Fruit fly (Drosophila melanogaster) whole organism, embryonic: Measurements from ENCODE around the gene Tom.
A peak's percentile ranks its signal among the peaks of the same experiment; 100 is the strongest.

Experiments
- Atf3 ChIP-seq: fragments of 200-800 bp; sonication (Bioruptor generic); optimal IDR thresholded peaks from 3 replicates; lab custom pipeline; 2016; ENCODE audit warnings: missing biosample characterization, missing genetic modification characterization
- B-H1 ChIP-seq: fragments of 200-800 bp; sonication (Bioruptor generic); IDR thresholded peaks from 3 replicates; pipeline ENCODE4 v1.3.6; 2022; ENCODE audit warnings: missing biosample characterization, missing genetic modification characterization
- CG11398 ChIP-seq: fragments of 200-800 bp; sonication (Bioruptor generic); optimal IDR thresholded peaks from 2 replicates; lab custom pipeline; 2016; ENCODE audit warnings: missing biosample characterization, missing genetic modification characterization
- CG12299 ChIP-seq: fragments of 200-800 bp; sonication (Bioruptor generic); optimal IDR thresholded peaks from 2 replicates; lab custom pipeline; 2018; ENCODE audit warnings: missing biosample characterization, mild to moderate bottlenecking, missing genetic modification characterization
- CG13775 ChIP-seq: fragments of 200-800 bp; sonication (Bioruptor generic); optimal IDR thresholded peaks from 3 replicates; lab custom pipeline; 2017; ENCODE audit warnings: missing biosample characterization, mild to moderate bottlenecking, missing genetic modification characterization
- CG14441 ChIP-seq: fragments of 200-800 bp; sonication (Bioruptor generic); IDR thresholded peaks from 2 replicates; pipeline ENCODE4 v1.3.6; 2022; ENCODE audit warnings: missing biosample characterization, missing genetic modification characterization
- CG18599 ChIP-seq: fragments of 200-800 bp; sonication (Bioruptor generic); optimal IDR thresholded peaks from 3 replicates; lab custom pipeline; 2017; ENCODE audit warnings: missing biosample characterization, missing genetic modification characterization, mild to moderate bottlenecking, moderate library complexity, missing genetic modification reagents
- CG18764 ChIP-seq: fragments of 200-800 bp; sonication (Bioruptor generic); optimal IDR thresholded peaks from 3 replicates; lab custom pipeline; 2016; ENCODE audit warnings: missing biosample characterization, missing genetic modification characterization
- CG2202 ChIP-seq: fragments of 200-800 bp; sonication (Bioruptor generic); optimal IDR thresholded peaks from 2 replicates; lab custom pipeline; 2018; ENCODE audit warnings: missing biosample characterization, mild to moderate bottlenecking, missing genetic modification characterization
- CG2875 ChIP-seq: fragments of 200-800 bp; sonication (Bioruptor generic); optimal IDR thresholded peaks from 2 replicates; lab custom pipeline; 2017; ENCODE audit warnings: missing biosample characterization, mild to moderate bottlenecking, missing genetic modification characterization, missing genetic modification reagents
- CG30020 ChIP-seq: fragments of 200-800 bp; optimal IDR thresholded peaks from 2 replicates; lab custom pipeline; 2019; ENCODE audit warnings: missing biosample characterization, mild to moderate bottlenecking, missing genetic modification characterization, moderate library complexity
- CG3065 ChIP-seq: fragments of 200-800 bp; sonication (Bioruptor generic); optimal IDR thresholded peaks from 2 replicates; lab custom pipeline; 2016; ENCODE audit warnings: missing biosample characterization, missing genetic modification characterization
- CG4424 ChIP-seq: fragments of 200-800 bp; sonication (Bioruptor generic); optimal IDR thresholded peaks from 3 replicates; lab custom pipeline; 2016; ENCODE audit warnings: missing biosample characterization, missing genetic modification characterization
- CG6654 ChIP-seq: fragments of 200-800 bp; sonication (Bioruptor generic); optimal IDR thresholded peaks from 2 replicates; lab custom pipeline; 2017; ENCODE audit warnings: missing biosample characterization, mild to moderate bottlenecking, missing genetic modification characterization
- CG8359 ChIP-seq: fragments of 200-800 bp; sonication (Bioruptor generic); optimal IDR thresholded peaks from 2 replicates; lab custom pipeline; 2017; ENCODE audit warnings: missing biosample characterization, mild to moderate bottlenecking, missing genetic modification characterization, borderline replicate concordance
- CG8924 ChIP-seq: fragments of 200-800 bp; optimal IDR thresholded peaks from 3 replicates; lab custom pipeline; 2019; ENCODE audit warnings: missing biosample characterization, mild to moderate bottlenecking, missing genetic modification characterization, moderate library complexity
- Camta ChIP-seq: fragments of 200-800 bp; sonication (Bioruptor generic); optimal IDR thresholded peaks from 2 replicates; lab custom pipeline; 2016; ENCODE audit warnings: missing biosample characterization, missing genetic modification characterization
- Chrac-16 ChIP-seq: fragments of 200-800 bp; sonication (Bioruptor generic); optimal IDR thresholded peaks from 3 replicates; lab custom pipeline; 2016; ENCODE audit warnings: missing biosample characterization, missing genetic modification characterization
- Dll ChIP-seq: fragments of 200-800 bp; sonication (Bioruptor generic); IDR thresholded peaks from 4 replicates; pipeline ENCODE4 v1.3.6; 2022; ENCODE audit warnings: missing biosample characterization, missing genetic modification characterization; ENCODE audit not compliant: partially characterized antibody
- Doc3 ChIP-seq: fragments of 200-800 bp; sonication (Bioruptor generic); IDR thresholded peaks from 3 replicates; pipeline ENCODE4 v1.3.6; 2022; ENCODE audit warnings: missing biosample characterization, missing genetic modification characterization; ENCODE audit not compliant: partially characterized antibody
- E2f2 ChIP-seq: fragments of 200-800 bp; sonication (Bioruptor generic); IDR thresholded peaks from 2 replicates; pipeline ENCODE4 v1.3.6; 2022; ENCODE audit warnings: missing biosample characterization, missing genetic modification characterization
- Lhr ChIP-seq: fragments of 200-800 bp; sonication (Bioruptor generic); optimal IDR thresholded peaks from 3 replicates; lab custom pipeline; 2017; ENCODE audit warnings: mild to moderate bottlenecking, missing biosample characterization, missing genetic modification reagents, missing genetic modification characterization
- NFAT ChIP-seq: fragments of 200-800 bp; sonication (Bioruptor generic); IDR thresholded peaks from 2 replicates; pipeline ENCODE4 v1.3.6; 2022; ENCODE audit warnings: missing biosample characterization, missing genetic modification characterization
- Nf-YB ChIP-seq: fragments of 200-800 bp; sonication (Bioruptor generic); optimal IDR thresholded peaks from 3 replicates; lab custom pipeline; 2019; ENCODE audit warnings: missing biosample characterization, mild to moderate bottlenecking, missing genetic modification characterization, moderate library complexity
- NfI ChIP-seq: fragments of 200-800 bp; sonication (Bioruptor generic); optimal IDR thresholded peaks from 3 replicates; lab custom pipeline; 2018; ENCODE audit warnings: missing biosample characterization, mild to moderate bottlenecking, missing genetic modification characterization, moderate library complexity
- amos ChIP-seq: fragments of 200-800 bp; sonication (Bioruptor generic); IDR thresholded peaks from 2 replicates; pipeline ENCODE4 v1.3.6; 2022; ENCODE audit warnings: missing biosample characterization, missing genetic modification characterization; ENCODE audit not compliant: partially characterized antibody
- ase ChIP-seq: fragments of 200-800 bp; sonication (Bioruptor generic); IDR thresholded peaks from 3 replicates; pipeline ENCODE4 v1.3.6; 2022; ENCODE audit warnings: missing biosample characterization, missing genetic modification characterization
- caup ChIP-seq: fragments of 200-800 bp; sonication (Bioruptor generic); optimal IDR thresholded peaks from 3 replicates; lab custom pipeline; 2017; ENCODE audit warnings: missing biosample characterization, mild to moderate bottlenecking, missing genetic modification characterization, moderate library complexity; ENCODE audit not compliant: severe bottlenecking
- dpn ChIP-seq, 2 experiments: fragments of 200-800 bp; sonication (Bioruptor generic); optimal IDR thresholded peaks; 3 replicates each; lab custom pipeline; 2016; ENCODE audit warnings: missing biosample characterization in 2 of 2, missing genetic modification characterization in 2 of 2
- gce ChIP-seq: fragments of 200-800 bp; sonication (Bioruptor generic); IDR thresholded peaks from 3 replicates; pipeline ENCODE4 v1.3.6; 2022; ENCODE audit warnings: missing biosample characterization, missing genetic modification characterization
- hbn ChIP-seq: fragments of 200-800 bp; sonication (Bioruptor generic); IDR thresholded peaks from 2 replicates; pipeline ENCODE4 v1.3.6; 2022; ENCODE audit warnings: missing biosample characterization, missing genetic modification characterization; ENCODE audit not compliant: partially characterized antibody
- maf-S ChIP-seq: fragments of 200-800 bp; sonication (Bioruptor generic); optimal IDR thresholded peaks from 2 replicates; lab custom pipeline; 2016; ENCODE audit warnings: missing biosample characterization, missing genetic modification characterization
- mld ChIP-seq: fragments of 200-800 bp; sonication (Bioruptor generic); IDR thresholded peaks from 3 replicates; pipeline ENCODE4 v1.3.6; 2022; ENCODE audit warnings: missing biosample characterization, missing genetic modification characterization; ENCODE audit not compliant: partially characterized antibody
- nerfin-1 ChIP-seq: fragments of 200-800 bp; sonication (Bioruptor generic); optimal IDR thresholded peaks from 3 replicates; lab custom pipeline; 2019; ENCODE audit warnings: missing biosample characterization, mild to moderate bottlenecking, missing genetic modification characterization, moderate library complexity
- odd ChIP-seq: fragments of 200-800 bp; sonication (Bioruptor generic); optimal IDR thresholded peaks from 2 replicates; lab custom pipeline; 2017; ENCODE audit warnings: missing biosample characterization, mild to moderate bottlenecking, missing genetic modification characterization
- onecut ChIP-seq: fragments of 200-800 bp; sonication (Bioruptor generic); IDR thresholded peaks from 2 replicates; pipeline ENCODE4 v1.3.6; 2022; ENCODE audit warnings: missing biosample characterization, missing genetic modification characterization
- ro ChIP-seq: fragments of 200-800 bp; sonication (Bioruptor generic); IDR thresholded peaks from 2 replicates; pipeline ENCODE4 v1.3.6; 2022; ENCODE audit warnings: missing biosample characterization, missing genetic modification characterization
- schlank ChIP-seq: fragments of 200-800 bp; sonication (Bioruptor generic); optimal IDR thresholded peaks from 2 replicates; lab custom pipeline; 2018; ENCODE audit warnings: missing biosample characterization, mild to moderate bottlenecking, missing genetic modification characterization
- shn ChIP-seq: fragments of 200-800 bp; sonication (Bioruptor generic); optimal IDR thresholded peaks from 3 replicates; lab custom pipeline; 2016; ENCODE audit warnings: missing biosample characterization, missing genetic modification characterization
- sr ChIP-seq: fragments of 200-800 bp; sonication (Bioruptor generic); IDR thresholded peaks from 3 replicates; pipeline ENCODE4 v1.3.6; 2022; ENCODE audit warnings: missing biosample characterization, missing genetic modification characterization
- tap ChIP-seq: fragments of 200-800 bp; optimal IDR thresholded peaks from 3 replicates; lab custom pipeline; 2019; ENCODE audit warnings: missing biosample characterization, mild to moderate bottlenecking, missing genetic modification characterization, moderate library complexity
- tx ChIP-seq: fragments of 200-800 bp; sonication (Bioruptor generic); optimal IDR thresholded peaks from 2 replicates; lab custom pipeline; 2016; ENCODE audit warnings: missing biosample characterization, missing genetic modification characterization

The Tom gene

dm6 chr3L:14956288-14957032, 12.7 kb upstream of the Tom start (continued):
- TF ChIP-seq NfI (no peak), CG13775 (GFP tag; lab: Kevin White, UChicago) (no peak), mld (GFP tag; lab: Robert Waterston, UW) (no peak), Nf-YB (GFP tag; lab: Kevin White, UChicago) (peak; percentile 57), dpn (GFP tag; optimal IDR thresholded peaks at IDR 0.05; lab: Kevin White, UChicago) (peak in 1 of 2 experiments; percentile 20), odd (GFP tag; lab: Kevin White, UChicago) (peak; percentile 37), shn (GFP tag; lab: Kevin White, UChicago) (no peak), Chrac-16 (GFP tag; lab: Kevin White, UChicago) (no peak), CG4424 (GFP tag; lab: Kevin White, UChicago) (peak; percentile 29), schlank (tag; lab: Kevin White, UChicago) (no peak), tap (tag; lab: Kevin White, UChicago) (no peak), Lhr (GFP tag; lab: Kevin White, UChicago) (peak; percentile 39), Camta (GFP tag; lab: Kevin White, UChicago) (peak; percentile 14), Atf3 (GFP tag; lab: Kevin White, UChicago) (no peak), CG2875 (peak; percentile 51), CG30020 (no peak), Doc3 (GFP tag; lab: Robert Waterston, UW) (no peak), CG18599 (no peak), CG2202 (tag; lab: Kevin White, UChicago) (peak; percentile 80), nerfin-1 (tag; lab: Kevin White, UChicago) (no peak), CG18764 (peak; percentile 35), CG3065 (no peak), ase (GFP tag; lab: Robert Waterston, UW) (no peak), tx (no peak), NFAT (no peak), Dll (GFP tag; lab: Robert Waterston, UW) (no peak), E2f2 (GFP tag; lab: Robert Waterston, UW) (no peak), maf-S (GFP tag; lab: Kevin White, UChicago) (no peak), sr (no peak), hbn (GFP tag; lab: Robert Waterston, UW) (no peak), gce (GFP tag; lab: Robert Waterston, UW) (no peak), amos (GFP tag; lab: Robert Waterston, UW) (no peak), CG8359 (GFP tag; lab: Kevin White, UChicago) (peak; percentile 38), caup (GFP tag; lab: Kevin White, UChicago) (no peak), onecut (GFP tag; lab: Robert Waterston, UW) (peak; percentile 39; the same call in 1 of the 2 replicates), CG11398 (peak; percentile 51), B-H1 (GFP tag; lab: Robert Waterston, UW) (no peak), ro (GFP tag; lab: Robert Waterston, UW) (no peak), CG6654 (GFP tag; lab: Kevin White, UChicago) (no peak), CG12299 (no peak), CG14441 (GFP tag; lab: Robert Waterston, UW) (no peak), CG8924 (peak; percentile 72)
